Fruit fly (Drosophila melanogaster) whole organism, prepupa: ENCODE data around the gene CG33493.

Experiments used
- CG10631 ChIP-seq: fragments of 200-800 bp; sonication (Bioruptor generic); optimal IDR thresholded peaks from 2 replicates; lab custom pipeline; 2016; ENCODE audit warnings: missing biosample characterization, missing genetic modification characterization
- CG10669 ChIP-seq: fragments of 200-800 bp; sonication (Bioruptor generic); optimal IDR thresholded peaks from 3 replicates; lab custom pipeline; 2018; ENCODE audit warnings: missing biosample characterization, mild to moderate bottlenecking, missing genetic modification characterization, moderate library complexity
- CG11294 ChIP-seq: fragments of 200-800 bp; sonication (Bioruptor generic); IDR thresholded peaks from 2 replicates; pipeline ENCODE4 v1.3.6; 2022; ENCODE audit warnings: missing biosample characterization, missing genetic modification characterization
- CG11762 ChIP-seq: fragments of 200-800 bp; sonication (Bioruptor generic); optimal IDR thresholded peaks from 3 replicates; lab custom pipeline; 2016; ENCODE audit warnings: missing biosample characterization, missing genetic modification characterization; ENCODE audit not compliant: insufficient read depth
- CG11902 ChIP-seq: fragments of 200-800 bp; sonication (Bioruptor generic); optimal IDR thresholded peaks from 3 replicates; lab custom pipeline; 2016; ENCODE audit warnings: missing biosample characterization, missing genetic modification characterization
- CG15336 ChIP-seq: fragments of 200-800 bp; sonication (Bioruptor generic); IDR thresholded peaks from 2 replicates; pipeline ENCODE4 v1.3.6; 2022; ENCODE audit warnings: missing biosample characterization, missing genetic modification characterization
- CG16779 ChIP-seq: fragments of 200-800 bp; sonication (Bioruptor generic); optimal IDR thresholded peaks from 3 replicates; lab custom pipeline; 2017; ENCODE audit warnings: missing biosample characterization, mild to moderate bottlenecking, missing genetic modification characterization
- CG3032 ChIP-seq: fragments of 200-800 bp; optimal IDR thresholded peaks from 2 replicates; lab custom pipeline; 2019; ENCODE audit warnings: missing biosample characterization, mild to moderate bottlenecking, missing genetic modification characterization, moderate library complexity
- CG31627 ChIP-seq: fragments of 200-800 bp; sonication (Bioruptor generic); optimal IDR thresholded peaks from 3 replicates; lab custom pipeline; 2016; ENCODE audit warnings: missing biosample characterization, missing genetic modification characterization
- CG32006 ChIP-seq: fragments of 200-800 bp; sonication (Bioruptor generic); optimal IDR thresholded peaks from 3 replicates; lab custom pipeline; 2017; ENCODE audit warnings: missing biosample characterization, mild to moderate bottlenecking, missing genetic modification characterization
- CG34406 ChIP-seq: fragments of 200-800 bp; sonication (Bioruptor generic); optimal IDR thresholded peaks from 3 replicates; lab custom pipeline; 2016; ENCODE audit warnings: missing biosample characterization, missing genetic modification characterization
- CG3919 ChIP-seq: fragments of 200-800 bp; sonication (Bioruptor generic); optimal IDR thresholded peaks from 3 replicates; lab custom pipeline; 2016; ENCODE audit warnings: missing biosample characterization, missing genetic modification characterization
- CG4318 ChIP-seq: fragments of 200-800 bp; sonication (Bioruptor generic); optimal IDR thresholded peaks from 3 replicates; lab custom pipeline; 2017; ENCODE audit warnings: missing biosample characterization, mild to moderate bottlenecking, missing genetic modification characterization
- CG6276 ChIP-seq: fragments of 200-800 bp; sonication (Bioruptor generic); optimal IDR thresholded peaks from 2 replicates; lab custom pipeline; 2017; ENCODE audit warnings: missing biosample characterization, mild to moderate bottlenecking, missing genetic modification characterization
- CG6792 ChIP-seq: fragments of 200-800 bp; sonication (Bioruptor generic); optimal IDR thresholded peaks from 3 replicates; lab custom pipeline; 2016; ENCODE audit warnings: missing biosample characterization, missing genetic modification characterization
- CG6808 ChIP-seq: fragments of 200-800 bp; sonication (Bioruptor generic); optimal IDR thresholded peaks from 3 replicates; lab custom pipeline; 2017; ENCODE audit warnings: missing biosample characterization, missing genetic modification characterization, mild to moderate bottlenecking, moderate library complexity, missing genetic modification reagents
- CG6854 ChIP-seq: fragments of 200-800 bp; sonication (Bioruptor generic); optimal IDR thresholded peaks from 2 replicates; lab custom pipeline; 2017; ENCODE audit warnings: missing biosample characterization, mild to moderate bottlenecking, missing genetic modification characterization
- CG8119 ChIP-seq: fragments of 200-800 bp; sonication (Bioruptor generic); IDR thresholded peaks from 3 replicates; pipeline ENCODE4 v1.3.6; 2022; ENCODE audit warnings: missing biosample characterization, missing genetic modification characterization
- CG8319 ChIP-seq: fragments of 200-800 bp; sonication (Bioruptor generic); optimal IDR thresholded peaks from 3 replicates; lab custom pipeline; 2016; ENCODE audit warnings: missing biosample characterization, missing genetic modification characterization
- CG8632 ChIP-seq: fragments of 200-800 bp; sonication (Bioruptor generic); optimal IDR thresholded peaks from 3 replicates; lab custom pipeline; 2016; ENCODE audit warnings: missing biosample characterization, missing genetic modification characterization
- Eip78C ChIP-seq: fragments of 200-800 bp; sonication (Bioruptor generic); peaks from one replicate; lab custom pipeline; 2016; ENCODE audit warnings: missing biosample characterization, missing genetic modification characterization
- Eip93F ChIP-seq: fragments of 200-800 bp; sonication (Bioruptor generic); optimal IDR thresholded peaks from 2 replicates; lab custom pipeline; 2016; ENCODE audit warnings: missing biosample characterization, mild to moderate bottlenecking, missing genetic modification characterization
- Ets21C ChIP-seq: fragments of 200-800 bp; sonication (Bioruptor generic); optimal IDR thresholded peaks from 3 replicates; lab custom pipeline; 2016; ENCODE audit warnings: missing biosample characterization, missing genetic modification characterization
- Gug ChIP-seq: fragments of 200-800 bp; sonication (Bioruptor generic); IDR thresholded peaks from 2 replicates; pipeline ENCODE4 v1.3.6; 2022; ENCODE audit warnings: missing biosample characterization, missing genetic modification characterization
- Hr38 ChIP-seq: sonication (Bioruptor generic); optimal IDR thresholded peaks from 2 replicates; lab custom pipeline; 2016; ENCODE audit warnings: missing biosample characterization, missing genetic modification characterization
- Hr39 ChIP-seq: fragments of 200-800 bp; sonication (Bioruptor generic); optimal IDR thresholded peaks from 2 replicates; lab custom pipeline; 2016; ENCODE audit warnings: missing biosample characterization, missing genetic modification characterization
- Hr4 ChIP-seq: fragments of 200-800 bp; sonication (Bioruptor generic); optimal IDR thresholded peaks from 3 replicates; lab custom pipeline; 2016; ENCODE audit warnings: missing biosample characterization, missing genetic modification characterization
- Lpt ChIP-seq: fragments of 200-800 bp; sonication (Bioruptor generic); optimal IDR thresholded peaks from 3 replicates; lab custom pipeline; 2016; ENCODE audit warnings: missing biosample characterization, missing genetic modification characterization
- Met ChIP-seq: fragments of 200-800 bp; sonication (Bioruptor generic); optimal IDR thresholded peaks from 3 replicates; lab custom pipeline; 2016; ENCODE audit warnings: missing biosample characterization, missing genetic modification characterization
- Smox ChIP-seq: fragments of 200-800 bp; sonication (Bioruptor generic); optimal IDR thresholded peaks from 3 replicates; lab custom pipeline; 2016; ENCODE audit warnings: missing biosample characterization, missing genetic modification characterization
- Sox102F ChIP-seq: fragments of 200-800 bp; sonication (Bioruptor generic); optimal IDR thresholded peaks from 2 replicates; lab custom pipeline; 2016; ENCODE audit warnings: missing biosample characterization, mild to moderate bottlenecking, missing genetic modification characterization
- Sox15 ChIP-seq: fragments of 200-800 bp; sonication (Bioruptor generic); optimal IDR thresholded peaks from 3 replicates; lab custom pipeline; 2016; ENCODE audit warnings: missing biosample characterization, missing genetic modification characterization
- achi ChIP-seq: fragments of 200-800 bp; sonication (Bioruptor generic); optimal IDR thresholded peaks from 3 replicates; lab custom pipeline; 2016; ENCODE audit warnings: missing biosample characterization, missing genetic modification characterization
- acj6 ChIP-seq: fragments of 200-800 bp; sonication (Bioruptor generic); optimal IDR thresholded peaks from 3 replicates; lab custom pipeline; 2016; ENCODE audit warnings: missing biosample characterization, missing genetic modification characterization
- dac ChIP-seq: fragments of 200-800 bp; sonication (Bioruptor generic); optimal IDR thresholded peaks from 2 replicates; lab custom pipeline; 2017; ENCODE audit warnings: missing biosample characterization, mild to moderate bottlenecking, missing genetic modification characterization
- dsx ChIP-seq: fragments of 200-800 bp; optimal IDR thresholded peaks from 3 replicates; lab custom pipeline; 2019; ENCODE audit warnings: missing biosample characterization, mild to moderate bottlenecking, missing genetic modification characterization, moderate library complexity; ENCODE audit not compliant: poor library complexity, severe bottlenecking
- eg ChIP-seq: fragments of 200-800 bp; sonication (Bioruptor generic); IDR thresholded peaks from 3 replicates; pipeline ENCODE4 v1.3.6; 2022; ENCODE audit warnings: missing biosample characterization, missing genetic modification characterization
- esn ChIP-seq: fragments of 200-800 bp; sonication (Bioruptor generic); optimal IDR thresholded peaks from 2 replicates; lab custom pipeline; 2016; ENCODE audit warnings: missing biosample characterization, mild to moderate bottlenecking, missing genetic modification characterization, moderate library complexity
- fd59A ChIP-seq: fragments of 200-800 bp; sonication (Bioruptor generic); optimal IDR thresholded peaks from 2 replicates; lab custom pipeline; 2017; ENCODE audit warnings: missing biosample characterization, mild to moderate bottlenecking, missing genetic modification characterization, missing genetic modification reagents
- fd85E ChIP-seq: fragments of 200-800 bp; sonication (Bioruptor generic); optimal IDR thresholded peaks from 3 replicates; lab custom pipeline; 2016; ENCODE audit warnings: missing biosample characterization, missing genetic modification characterization
- fkh ChIP-seq: fragments of 200-800 bp; sonication (Bioruptor generic); optimal IDR thresholded peaks from 3 replicates; lab custom pipeline; 2017; ENCODE audit warnings: missing biosample characterization, mild to moderate bottlenecking, missing genetic modification characterization, moderate library complexity
- net ChIP-seq: fragments of 200-800 bp; sonication (Bioruptor generic); optimal IDR thresholded peaks from 3 replicates; lab custom pipeline; 2016; ENCODE audit warnings: missing biosample characterization, missing genetic modification characterization
- salr ChIP-seq, 2 experiments: fragments of 200-800 bp; sonication (Bioruptor generic); optimal IDR thresholded peaks; 3 replicates each; lab custom pipeline; 2016 to 2018; ENCODE audit warnings: missing biosample characterization in 2 of 2, missing genetic modification characterization in 2 of 2, mild to moderate bottlenecking in 1 of 2
- spab ChIP-seq: fragments of 200-800 bp; sonication (Bioruptor generic); optimal IDR thresholded peaks from 2 replicates; lab custom pipeline; 2017; ENCODE audit warnings: missing biosample characterization, mild to moderate bottlenecking, missing genetic modification characterization, missing genetic modification reagents
- ss ChIP-seq, 2 experiments: fragments of 200-800 bp; sonication (Bioruptor generic); optimal IDR thresholded peaks; 2 replicates in 1 of 2; 3 replicates in 1 of 2; lab custom pipeline; 2017 to 2018; ENCODE audit warnings: mild to moderate bottlenecking in 2 of 2, missing biosample characterization in 2 of 2, missing genetic modification characterization in 2 of 2, moderate library complexity in 1 of 2
- svp ChIP-seq: fragments of 200-800 bp; sonication (Bioruptor generic); peaks from one replicate; lab custom pipeline; 2016; ENCODE audit warnings: missing biosample characterization, missing genetic modification characterization
- topi ChIP-seq: fragments of 200-800 bp; sonication (Bioruptor generic); optimal IDR thresholded peaks from 3 replicates; lab custom pipeline; 2016; ENCODE audit warnings: missing biosample characterization, missing genetic modification characterization
- vri ChIP-seq: fragments of 200-800 bp; sonication (Bioruptor generic); optimal IDR thresholded peaks from 3 replicates; lab custom pipeline; 2016; ENCODE audit warnings: missing biosample characterization, mild to moderate bottlenecking, missing genetic modification characterization

CG33493 gene

DNA sequence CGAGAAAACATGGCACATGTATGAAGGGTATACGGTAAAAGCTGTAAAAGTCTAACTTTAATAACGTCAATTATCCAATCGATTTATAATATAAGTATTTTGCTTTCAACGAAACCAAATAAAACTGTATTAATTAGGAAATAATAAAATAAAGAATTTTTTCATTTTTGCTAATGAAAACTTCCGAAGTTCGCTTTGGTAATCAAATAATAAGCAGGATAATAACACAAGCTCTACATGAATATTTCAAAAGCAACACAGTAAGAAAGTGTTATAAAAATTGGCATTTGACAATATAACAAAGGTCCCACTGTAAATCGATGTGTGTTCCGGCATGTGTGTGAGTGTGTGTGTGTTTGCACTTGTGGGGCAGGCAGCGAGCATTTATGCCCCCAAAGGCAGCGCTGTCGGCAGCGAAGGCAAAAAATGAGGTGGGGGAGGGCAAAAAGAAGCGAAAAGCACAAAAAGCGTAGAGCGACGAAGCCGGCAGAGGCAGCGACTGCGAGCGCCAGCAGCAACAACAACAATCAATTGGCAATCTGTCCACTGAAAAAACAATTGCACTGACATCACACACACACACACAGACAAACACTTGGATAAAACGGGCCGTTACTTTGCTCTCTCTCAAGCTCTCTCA lies 43.6 kb upstream of the CG33493 start (continued):
- TF ChIP-seq CG32006: peak; percentile 57
- no peak for TF ChIP-seq Hr38 (GFP tag; lab: Kevin White, UChicago)
- TF ChIP-seq Hr4: peak; percentile 60
- TF ChIP-seq topi: peak; percentile 9
- peak; percentile 27 for TF ChIP-seq Hr39 (GFP tag; lab: Kevin White, UChicago)
- peak; percentile 45 for TF ChIP-seq fd85E (GFP tag; lab: Kevin White, UChicago)
- no peak for TF ChIP-seq fd59A (GFP tag; lab: Kevin White, UChicago)
- peak; percentile 66 for TF ChIP-seq eg (GFP tag; lab: Robert Waterston, UW)
- TF ChIP-seq net (GFP tag; lab: Kevin White, UChicago): peak; percentile 3

DNA sequence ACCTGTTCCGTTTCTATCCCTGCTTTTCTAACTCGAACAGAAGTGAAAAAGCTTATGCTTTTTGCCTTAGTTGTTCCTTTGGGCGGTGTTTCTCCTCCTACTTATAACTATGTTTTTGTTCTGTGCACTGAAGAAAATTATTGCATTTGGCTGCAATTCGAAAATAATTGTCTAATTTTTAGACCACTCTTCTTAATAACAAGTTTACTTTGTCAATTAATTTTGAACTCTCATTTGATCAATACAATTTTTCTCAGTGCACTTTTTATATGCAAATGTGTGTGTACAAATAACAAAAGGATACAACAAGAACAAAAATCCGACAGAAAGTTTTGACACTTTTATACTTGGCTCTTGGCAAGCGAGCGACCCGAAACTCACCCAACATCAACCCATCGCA lies 42.1 kb upstream of the CG33493 start:
- peak; percentile 25 for TF ChIP-seq CG6276 (GFP tag; lab: Kevin White, UChicago)
- no peak for TF ChIP-seq CG11902 (GFP tag; lab: Kevin White, UChicago)
- TF ChIP-seq CG6854 (GFP tag; lab: Kevin White, UChicago): no peak
- peak; percentile 44 for TF ChIP-seq Gug (GFP tag; lab: Robert Waterston, UW)
- TF ChIP-seq CG10669 (GFP tag; lab: Kevin White, UChicago): no peak
- no peak for TF ChIP-seq Eip93F
- peak; percentile 24 for TF ChIP-seq achi (GFP tag; lab: Kevin White, UChicago)
- peak; percentile 44 for TF ChIP-seq CG3032 (tag; lab: Kevin White, UChicago)
- TF ChIP-seq dsx: peak; percentile 35
- peak; percentile 30 for TF ChIP-seq topi
- peak; percentile 2 for TF ChIP-seq esn (GFP tag; lab: Kevin White, UChicago)
- no peak for TF ChIP-seq fd59A (GFP tag; lab: Kevin White, UChicago)
- peak; percentile 86 for TF ChIP-seq Eip78C (GFP tag; lab: Kevin White, UChicago)
- TF ChIP-seq Ets21C: no peak
- TF ChIP-seq acj6 (GFP tag; lab: Kevin White, UChicago): peak; percentile 32
- TF ChIP-seq Hr39 (GFP tag; lab: Kevin White, UChicago): peak; percentile 45
- 0 out of 3 replicates have a peak, but pooled peaks have one; percentile 51 for TF ChIP-seq eg (GFP tag; lab: Robert Waterston, UW)
- TF ChIP-seq CG11762 (GFP tag; lab: Kevin White, UChicago): no peak
- peak; percentile 71 for TF ChIP-seq CG15336 (GFP tag; lab: Robert Waterston, UW)
- TF ChIP-seq CG8632 (GFP tag; lab: Kevin White, UChicago): peak; percentile 20
- TF ChIP-seq CG10631 (GFP tag; lab: Kevin White, UChicago): peak; percentile 40
- TF ChIP-seq svp: peak; percentile 42
- peak; percentile 71 for TF ChIP-seq Hr4
- TF ChIP-seq Met (GFP tag; lab: Kevin White, UChicago): peak; percentile 46
- TF ChIP-seq vri (GFP tag; lab: Kevin White, UChicago): no peak
- peak; percentile 56 for TF ChIP-seq CG31627
- TF ChIP-seq CG6792: peak; percentile 6
- peak; percentile 70 for TF ChIP-seq CG8119
- TF ChIP-seq Smox (GFP tag; lab: Kevin White, UChicago): peak; percentile 22
- TF ChIP-seq CG11294 (GFP tag; lab: Robert Waterston, UW): no peak
- TF ChIP-seq ss (GFP tag; optimal IDR thresholded peaks at IDR 0.05; lab: Kevin White, UChicago): no peak
- TF ChIP-seq Lpt (GFP tag; lab: Kevin White, UChicago): no peak
- peak; percentile 76 for TF ChIP-seq CG32006
- peak; percentile 44 for TF ChIP-seq CG4318 (GFP tag; lab: Kevin White, UChicago)
- peak; percentile 1 to 61 for TF ChIP-seq salr (GFP tag; optimal IDR thresholded peaks at IDR 0.05; lab: Kevin White, UChicago)
- no peak for TF ChIP-seq CG3919 (GFP tag; lab: Kevin White, UChicago)
- TF ChIP-seq CG16779 (tag; lab: Kevin White, UChicago): no peak
- TF ChIP-seq CG34406 (GFP tag; lab: Kevin White, UChicago): peak; percentile 2
- TF ChIP-seq net (GFP tag; lab: Kevin White, UChicago): peak; percentile 11
- no peak for TF ChIP-seq Sox102F (GFP tag; lab: Kevin White, UChicago)
- no peak for TF ChIP-seq fkh
- TF ChIP-seq CG6808: no peak
- TF ChIP-seq Hr38 (GFP tag; lab: Kevin White, UChicago): no peak
- TF ChIP-seq CG8319 (GFP tag; lab: Kevin White, UChicago): no peak
- no peak for TF ChIP-seq Sox15
- TF ChIP-seq spab (GFP tag; lab: Kevin White, UChicago): peak; percentile 26
- TF ChIP-seq dac (GFP tag; lab: Kevin White, UChicago): no peak
